Fruit fly (Drosophila melanogaster) whole organism: ENCODE data around the gene CHKov2.

Source experiments
- CG8478 ChIP-seq: fragments of >200 bp; optimal IDR thresholded peaks from 2 replicates; lab custom pipeline; 2018; ENCODE audit warnings: inconsistent platforms
- Dll ChIP-seq: fragments of >200 bp; optimal IDR thresholded peaks from 2 replicates; lab custom pipeline; 2017
- EcR ChIP-seq, 2 experiments: fragments of >200 bp; optimal IDR thresholded peaks; 2 replicates each; lab custom pipeline; 2017; ENCODE audit warnings: missing biosample characterization in 2 of 2, missing genetic modification characterization in 2 of 2, missing genetic modification reagents in 2 of 2
- pan ChIP-seq: fragments of >200 bp; optimal IDR thresholded peaks from 2 replicates; lab custom pipeline; 2017
- psq ChIP-seq: fragments of >200 bp; optimal IDR thresholded peaks from 2 replicates; lab custom pipeline; 2017
- usp ChIP-seq: fragments of >200 bp; optimal IDR thresholded peaks from 2 replicates; lab custom pipeline; 2017; ENCODE audit warnings: missing biosample characterization, missing genetic modification characterization, mixed read lengths

Gene CHKov2

dm6 chr3R:25316016-25316415 lies 15.0 kb downstream of the CHKov2 start, which contains the start of gene CG10559:
Gene CG10559 (minus strand): TSS chr3R:25316116.
- TF ChIP-seq Dll (lab: Kevin White, UChicago) (no peak), pan (no peak), CG8478 (lab: Kevin White, UChicago) (no peak), psq (lab: Kevin White, UChicago) (no peak), usp (GFP tag; lab: Kevin White, UChicago) (no peak), EcR (GFP tag; optimal IDR thresholded peaks at IDR 0.05; lab: Kevin White, UChicago) (no peak)

DNA sequence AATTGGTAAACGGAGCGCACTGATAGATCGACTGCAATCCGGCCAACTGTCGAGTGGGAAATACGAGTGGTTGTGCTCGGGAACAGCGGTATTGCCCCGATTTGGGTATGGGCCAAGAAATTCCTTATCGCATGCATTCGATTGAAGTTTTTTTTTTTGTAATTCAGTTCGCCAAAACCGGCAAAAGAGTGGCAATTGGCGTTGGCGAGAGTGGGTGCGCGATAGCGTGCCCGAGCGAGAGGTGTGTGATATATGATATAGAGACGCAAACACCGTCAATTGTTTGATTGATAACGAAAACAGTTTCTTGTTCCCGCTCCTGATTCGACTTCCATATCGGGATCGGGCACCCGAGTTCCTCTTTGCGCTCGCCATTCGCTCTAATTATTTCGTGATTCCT lies 17.2 kb downstream of the CHKov2 start, which contains the start of gene CG31087:
TSS of gene CG31087 (minus strand) at position 63 of the 400 bp plus-strand sequence.
- TF ChIP-seq psq (lab: Kevin White, UChicago) (no peak), EcR (GFP tag; optimal IDR thresholded peaks at IDR 0.05; lab: Kevin White, UChicago) (no peak), pan (no peak), CG8478 (lab: Kevin White, UChicago) (no peak), usp (GFP tag; lab: Kevin White, UChicago) (no peak), Dll (lab: Kevin White, UChicago) (no peak)

- TF ChIP-seq CG8478 (lab: Kevin White, UChicago): no peak
- TF ChIP-seq EcR (GFP tag; optimal IDR thresholded peaks at IDR 0.05; lab: Kevin White, UChicago): no peak
- no peak for TF ChIP-seq Dll (lab: Kevin White, UChicago)
- TF ChIP-seq pan: no peak
- TF ChIP-seq psq (lab: Kevin White, UChicago): no peak
- no peak for TF ChIP-seq usp (GFP tag; lab: Kevin White, UChicago)
Observed at dm6 chr3R:25312583-25312982, 18.4 kb downstream of the CHKov2 start.

DNA sequence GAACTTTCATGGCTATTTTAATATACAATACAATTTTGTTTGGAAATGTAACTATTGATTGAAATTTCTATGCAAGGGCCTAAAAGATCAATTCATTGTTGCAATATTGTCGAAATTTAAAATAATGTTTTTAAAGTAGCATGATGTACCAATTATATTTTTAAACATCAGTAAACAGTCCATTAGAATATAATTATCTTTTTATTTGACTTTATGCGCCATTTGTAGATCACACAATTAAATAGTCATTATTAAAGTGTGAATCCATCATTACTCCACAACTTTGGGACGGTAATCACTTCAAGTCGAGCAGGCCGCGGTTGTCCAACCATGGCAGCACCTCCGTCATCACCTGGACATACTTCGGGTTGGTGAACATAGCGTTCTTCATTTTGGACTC lies 20.2 kb downstream of the CHKov2 start, which contains the start of gene CG31099:
TSS of gene CG31099 (minus strand) at position 101 of the 400 bp plus-strand sequence.
- no peak for TF ChIP-seq EcR (GFP tag; optimal IDR thresholded peaks at IDR 0.05; lab: Kevin White, UChicago)
- TF ChIP-seq usp (GFP tag; lab: Kevin White, UChicago): no peak
- TF ChIP-seq pan: no peak
- no peak for TF ChIP-seq Dll (lab: Kevin White, UChicago)
- TF ChIP-seq psq (lab: Kevin White, UChicago): no peak
- no peak for TF ChIP-seq CG8478 (lab: Kevin White, UChicago)

DNA sequence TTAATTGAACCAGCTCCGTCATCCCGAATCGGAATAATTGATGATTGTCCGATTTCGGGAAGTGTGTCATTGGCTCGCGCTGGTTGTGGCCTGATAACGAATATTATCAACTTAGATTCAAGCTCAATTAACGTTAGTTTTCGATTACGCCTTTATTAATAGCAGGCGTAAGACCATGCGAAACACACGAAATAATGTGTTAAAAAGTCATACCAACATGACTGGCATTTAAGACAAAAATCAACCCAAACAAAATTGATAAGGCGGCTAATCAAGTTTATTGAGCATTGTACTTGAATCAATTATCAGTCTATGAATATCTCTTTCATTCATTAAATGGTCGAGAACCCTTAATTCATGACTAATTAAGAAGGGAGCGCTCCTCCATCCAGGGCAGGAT lies 21.8 kb downstream of the CHKov2 start:
- TF ChIP-seq EcR (GFP tag; optimal IDR thresholded peaks at IDR 0.05; lab: Kevin White, UChicago) (no peak), usp (GFP tag; lab: Kevin White, UChicago) (no peak), Dll (lab: Kevin White, UChicago) (no peak), psq (lab: Kevin White, UChicago) (no peak), pan (no peak), CG8478 (lab: Kevin White, UChicago) (no peak)

dm6 chr3R:25308228-25308627 lies 22.8 kb downstream of the CHKov2 start, which contains the start of gene CG10550:
Gene CG10550 (minus strand): TSS chr3R:25308391.
- TF ChIP-seq usp (GFP tag; lab: Kevin White, UChicago) (no peak), pan (no peak), EcR (GFP tag; optimal IDR thresholded peaks at IDR 0.05; lab: Kevin White, UChicago) (no peak), psq (lab: Kevin White, UChicago) (no peak), CG8478 (lab: Kevin White, UChicago) (no peak), Dll (lab: Kevin White, UChicago) (no peak)

DNA sequence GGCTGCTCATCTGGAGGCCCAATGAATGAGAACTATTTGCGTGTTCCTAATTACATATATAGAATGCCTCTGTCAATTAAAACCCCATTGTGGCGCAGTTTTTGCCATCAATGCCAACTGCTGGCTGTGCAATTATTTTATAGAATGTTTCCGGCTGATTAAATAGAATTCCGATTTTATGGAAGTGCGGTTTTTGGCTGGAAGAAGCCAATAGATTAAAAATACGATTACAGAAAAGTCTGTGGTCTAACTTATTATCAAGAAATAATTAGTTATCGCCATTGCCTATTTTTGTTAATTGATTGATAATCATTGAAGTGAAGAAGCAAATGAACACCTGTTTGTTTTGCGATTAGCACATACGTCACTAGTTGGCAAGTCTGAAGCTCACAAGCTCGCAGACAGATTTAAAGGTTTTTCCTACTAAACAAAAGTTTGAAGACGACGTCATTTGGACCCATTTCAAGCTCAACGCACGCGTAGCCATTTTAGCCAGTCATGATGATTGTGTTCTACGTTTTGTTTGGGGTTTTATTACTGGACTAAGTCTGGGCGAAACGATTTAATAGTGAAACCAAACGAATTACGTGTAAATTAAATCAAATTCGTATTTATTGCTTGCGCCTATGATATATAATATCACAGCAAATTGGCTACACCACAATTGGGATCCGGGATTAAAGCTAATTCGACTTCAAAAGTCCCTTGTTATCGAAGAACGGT lies 25.0 kb downstream of the CHKov2 start:
- TF ChIP-seq pan (no peak), psq (lab: Kevin White, UChicago) (no peak), Dll (lab: Kevin White, UChicago) (no peak), CG8478 (lab: Kevin White, UChicago) (no peak), EcR (GFP tag; optimal IDR thresholded peaks at IDR 0.05; lab: Kevin White, UChicago) (no peak), usp (GFP tag; lab: Kevin White, UChicago) (no peak)

DNA sequence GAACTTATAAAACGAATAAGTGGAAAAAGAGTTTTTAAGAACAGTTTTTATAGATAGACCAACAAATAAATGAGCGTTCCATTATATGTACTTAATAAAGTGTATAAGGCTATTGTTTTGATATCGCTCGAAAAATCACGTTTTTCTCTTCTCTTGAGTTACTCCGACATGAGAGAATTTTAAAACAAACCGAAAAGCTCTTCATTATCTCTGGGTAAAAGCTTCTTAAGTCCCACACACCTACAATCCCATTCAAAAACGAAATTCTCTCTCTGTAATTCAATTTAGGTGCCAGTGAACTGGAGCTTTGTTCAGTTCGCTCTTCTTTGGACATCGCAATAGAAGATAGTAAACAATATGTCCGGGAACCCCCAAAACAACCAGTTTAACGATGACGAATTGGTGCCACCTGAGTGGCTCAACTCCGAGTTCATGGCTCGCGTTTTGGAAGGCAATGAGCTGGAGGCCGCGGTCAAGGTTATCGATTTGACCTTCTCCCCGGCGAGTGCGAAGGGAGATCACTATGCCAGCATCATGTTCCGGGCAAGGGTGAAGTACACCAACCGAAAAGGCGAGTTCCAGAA lies 27.1 kb downstream of the CHKov2 start, which contains the start of gene CG31436:
TSS of gene CG31436 (plus strand) at position 281 of the 584 bp plus-strand sequence.
- TF ChIP-seq usp (GFP tag; lab: Kevin White, UChicago): no peak
- TF ChIP-seq EcR (GFP tag; optimal IDR thresholded peaks at IDR 0.05; lab: Kevin White, UChicago): no peak
- no peak for TF ChIP-seq Dll (lab: Kevin White, UChicago)
- TF ChIP-seq psq (lab: Kevin White, UChicago): no peak
- no peak for TF ChIP-seq CG8478 (lab: Kevin White, UChicago)
- TF ChIP-seq pan: no peak

DNA sequence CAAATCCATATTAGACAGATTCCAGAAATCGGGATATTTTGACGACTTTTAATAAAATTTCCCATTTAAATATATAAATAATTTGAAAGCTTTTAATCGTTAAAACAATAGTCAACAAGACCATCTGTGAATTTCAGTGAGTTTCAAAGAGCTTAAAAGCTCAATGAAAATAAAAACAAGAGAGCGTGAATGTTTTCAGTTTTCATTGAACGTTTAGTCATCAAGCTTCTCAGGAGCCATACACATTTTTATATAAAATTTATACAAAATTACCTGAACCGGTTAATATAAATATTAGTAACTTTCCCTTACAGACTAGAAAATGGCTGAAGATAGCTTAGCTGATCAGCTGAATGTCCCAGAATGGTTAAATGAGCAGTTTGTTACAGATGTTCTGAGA lies 28.8 kb downstream of the CHKov2 start, which contains the start of gene CG31370:
TSS of gene CG31370 (plus strand) at position 226 of the 400 bp plus-strand sequence.
- TF ChIP-seq EcR (GFP tag; optimal IDR thresholded peaks at IDR 0.05; lab: Kevin White, UChicago) (no peak), psq (lab: Kevin White, UChicago) (no peak), usp (GFP tag; lab: Kevin White, UChicago) (no peak), pan (no peak), CG8478 (lab: Kevin White, UChicago) (no peak), Dll (lab: Kevin White, UChicago) (no peak)

dm6 chr3R:25300575-25300974 lies 30.4 kb downstream of the CHKov2 start, which contains the start of gene CG13659:
Gene CG13659 (plus strand): TSS chr3R:25300891.
- no peak for TF ChIP-seq Dll (lab: Kevin White, UChicago)
- no peak for TF ChIP-seq pan
- TF ChIP-seq CG8478 (lab: Kevin White, UChicago): no peak

DNA sequence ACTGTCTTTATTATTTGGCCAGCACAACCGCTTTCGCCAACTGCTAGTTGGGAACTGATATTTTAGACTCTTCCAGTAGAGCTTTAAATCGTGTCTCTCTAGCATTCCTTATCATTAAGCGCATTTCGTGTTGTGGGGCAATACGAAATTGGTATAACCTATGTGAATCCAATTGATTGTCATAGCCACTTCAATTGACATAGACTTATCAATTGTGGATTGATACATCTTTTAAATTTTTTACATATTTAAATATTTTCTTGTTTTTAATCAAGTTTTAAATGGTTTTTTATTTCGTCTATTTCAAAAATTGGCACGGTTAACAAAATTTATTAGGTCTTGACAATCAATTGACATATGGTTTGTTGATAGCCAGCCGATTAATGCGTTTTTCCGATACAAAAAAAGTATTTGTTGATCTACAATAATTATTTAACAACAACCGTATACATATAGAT lies 31.5 kb downstream of the CHKov2 start, which contains the start of gene CG31288:
TSS of gene CG31288 (minus strand) at position 51 of the 458 bp plus-strand sequence.
- TF ChIP-seq pan (no peak), CG8478 (lab: Kevin White, UChicago) (no peak), Dll (lab: Kevin White, UChicago) (no peak), psq (lab: Kevin White, UChicago) (no peak), usp (GFP tag; lab: Kevin White, UChicago) (no peak), EcR (GFP tag; optimal IDR thresholded peaks at IDR 0.05; lab: Kevin White, UChicago) (no peak)
